Worm (Caenorhabditis elegans) whole organism, midembryonic: ENCODE results near the gene tpra-1.
A peak's percentile ranks its signal among the peaks of the same experiment; 100 is the strongest.

Source experiments
- T22C8.4 ChIP-seq: fragments of 200-800 bp; sonication (Bioruptor generic); IDR thresholded peaks from 2 replicates; pipeline ENCODE4 v1.3.6; 2022; ENCODE audit warnings: missing genetic modification characterization, missing compliant biosample characterization
- cog-1 ChIP-seq: sonication (generic microtip); optimal IDR thresholded peaks from 2 replicates; lab custom pipeline; 2016; ENCODE audit warnings: missing genetic modification characterization, missing compliant biosample characterization
- flt-1 ChIP-seq: fragments of 200-800 bp; sonication (Bioruptor generic); IDR thresholded peaks from 2 replicates; pipeline ENCODE4 v1.3.6; 2022; ENCODE audit warnings: missing genetic modification characterization, missing compliant biosample characterization
- med-1 ChIP-seq: sonication (generic microtip); optimal IDR thresholded peaks from 2 replicates; lab custom pipeline; 2017; ENCODE audit warnings: missing genetic modification characterization, mild to moderate bottlenecking, missing compliant biosample characterization, antibody characterized with exemption, missing genetic modification reagents; ENCODE audit not compliant: insufficient read depth
- ref-1 ChIP-seq: fragments of 200-800 bp; sonication (Bioruptor generic); conservative IDR thresholded peaks from 2 replicates; pipeline ENCODE4 v1.3.6; 2022; ENCODE audit warnings: missing genetic modification reagents, missing genetic modification characterization, missing compliant biosample characterization
- tab-1 ChIP-seq: fragments of 200-800 bp; sonication (Bioruptor generic); IDR thresholded peaks from 2 replicates; pipeline ENCODE4 v1.3.6; 2022; ENCODE audit warnings: missing genetic modification characterization, missing compliant biosample characterization
- ztf-23 ChIP-seq: fragments of 200-800 bp; sonication (Bioruptor generic); IDR thresholded peaks from 2 replicates; pipeline ENCODE4 v1.3.6; 2022; ENCODE audit warnings: missing genetic modification reagents, missing genetic modification characterization, missing compliant biosample characterization

DNA sequence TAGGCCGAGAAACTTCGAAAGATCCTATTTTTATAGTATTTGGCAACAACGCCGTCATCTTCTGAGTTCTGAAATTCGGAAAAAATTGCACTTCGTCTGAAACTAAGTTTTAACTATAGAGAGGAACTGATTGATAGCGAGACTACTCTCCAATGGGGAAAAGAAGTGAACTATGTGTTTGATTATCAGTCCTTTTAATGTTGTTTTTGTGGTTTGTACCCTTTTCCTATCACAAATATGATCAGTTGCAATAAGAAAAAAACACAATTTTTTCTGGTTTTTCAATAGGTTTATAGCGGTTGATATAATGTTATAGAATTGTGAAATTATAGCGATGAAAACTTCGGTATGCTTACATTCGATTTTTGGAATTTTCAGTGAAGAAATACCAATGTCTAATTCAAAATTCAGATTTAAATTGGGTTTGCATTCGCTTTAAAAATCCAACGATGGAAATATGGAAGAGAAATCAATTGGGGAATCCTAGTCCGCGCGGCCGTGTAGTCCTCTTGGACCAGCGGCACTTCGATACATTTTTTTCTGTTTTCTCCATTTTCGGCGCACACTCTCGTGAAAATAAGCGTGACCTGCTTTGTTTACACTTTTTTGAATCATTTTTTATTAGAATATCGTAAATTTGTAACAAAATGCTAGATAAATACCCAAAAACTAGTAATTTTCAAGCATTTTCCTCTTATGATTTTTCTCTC is 17.1 kb downstream of the tpra-1 start, which contains the start of gene C53B4.3:
- TF ChIP-seq ztf-23 (GFP tag; lab: Robert Waterston, UW) (peak; percentile 61; the same call in 1 of the 2 replicates), cog-1 (tag; lab: Kevin White, UChicago) (no peak), med-1 (GFP tag; lab: Kevin White, UChicago) (no peak), T22C8.4 (GFP tag; lab: Robert Waterston, UW) (no peak), flt-1 (peak; percentile 73), ref-1 (GFP tag; lab: Robert Waterston, UW) (0 out of 2 replicates have a peak, but pooled peaks have one; percentile 27), tab-1 (no peak)
